Worm (Caenorhabditis elegans): Measurements from ENCODE around the gene ttr-19.

ce11 chrV:10247673-10248239, 20.5 kb upstream of the ttr-19 start:
- TF ChIP-seq ZK546.5 (tag; optimal IDR thresholded peaks at IDR 0.05) (no peak), nhr-237 (tag; optimal IDR thresholded peaks at IDR 0.05) (no peak), R02D3.7 (tag; optimal IDR thresholded peaks at IDR 0.05) (no peak), ztf-4 (tag; optimal IDR thresholded peaks at IDR 0.05) (no peak), crh-2 (tag; optimal IDR thresholded peaks at IDR 0.05) (no peak)
